Worm (Caenorhabditis elegans) whole organism, L1 larva: ENCODE data around the gene F10C2.7.

Source experiments
- C16A3.4 ChIP-seq: fragments of 150-350 bp; optimal IDR thresholded peaks from 2 replicates; lab custom pipeline; 2014; ENCODE audit warnings: missing biosample characterization, missing genetic modification characterization
- F16B12.6 ChIP-seq: fragments of 150-350 bp; optimal IDR thresholded peaks from 2 replicates; lab custom pipeline; 2014; ENCODE audit warnings: missing biosample characterization, missing genetic modification characterization
- alr-1 ChIP-seq: fragments of 200-800 bp; sonication (Bioruptor generic); optimal IDR thresholded peaks from 2 replicates; lab custom pipeline; 2018; ENCODE audit warnings: borderline replicate concordance, mild to moderate bottlenecking, missing genetic modification characterization, missing compliant biosample characterization
- ama-1 ChIP-seq: fragments of 150-350 bp; optimal IDR thresholded peaks from 2 replicates; lab custom pipeline; 2014
- blmp-1 ChIP-seq: fragments of 150-350 bp; optimal IDR thresholded peaks from 2 replicates; lab custom pipeline; 2014; ENCODE audit warnings: missing biosample characterization, missing genetic modification characterization
- ceh-63 ChIP-seq: fragments of 200-800 bp; sonication (Bioruptor generic); optimal IDR thresholded peaks from 2 replicates; lab custom pipeline; 2018; ENCODE audit warnings: mild to moderate bottlenecking, missing genetic modification characterization, missing compliant biosample characterization
- ceh-82 ChIP-seq, 3 experiments: fragments of 150-350 bp in 1 of 3; sonication (generic microtip) in 2 of 3; optimal IDR thresholded peaks; 2 replicates each; lab custom pipeline; 2014 to 2017; ENCODE audit warnings: missing biosample characterization in 3 of 3, missing genetic modification characterization in 3 of 3
- ceh-88 ChIP-seq: fragments of 200-800 bp; sonication (Bioruptor generic); IDR thresholded peaks from 2 replicates; pipeline ENCODE4 v1.3.6; 2022; ENCODE audit warnings: missing genetic modification characterization, missing compliant biosample characterization
- ceh-90 ChIP-seq: sonication (generic microtip); optimal IDR thresholded peaks from 2 replicates; lab custom pipeline; 2016; ENCODE audit warnings: missing genetic modification characterization, missing compliant biosample characterization
- dpl-1 ChIP-seq, 3 experiments: fragments of 150-350 bp in 2 of 3; sonication (generic microtip) in 1 of 3; optimal IDR thresholded peaks; 2 replicates each; lab custom pipeline; 2014 to 2017; ENCODE audit warnings: missing biosample characterization in 3 of 3, missing genetic modification characterization in 3 of 3, missing genetic modification reagents in 3 of 3
- dsc-1 ChIP-seq: sonication (generic microtip); optimal IDR thresholded peaks from 2 replicates; lab custom pipeline; 2016; ENCODE audit warnings: mild to moderate bottlenecking, missing genetic modification characterization, missing compliant biosample characterization
- efl-1 ChIP-seq, 4 experiments: fragments of 150-350 bp; optimal IDR thresholded peaks in 3 of 4; peaks in 1 of 4; 1 replicate in 1 of 4; 2 replicates in 3 of 4; lab custom pipeline; 2014; ENCODE audit warnings: missing biosample characterization in 2 of 4, missing genetic modification characterization in 2 of 4, missing genetic modification reagents in 2 of 4
- efl-3 ChIP-seq: fragments of 200-800 bp; sonication (Bioruptor generic); optimal IDR thresholded peaks from 2 replicates; lab custom pipeline; 2018; ENCODE audit warnings: mild to moderate bottlenecking, missing genetic modification characterization, missing compliant biosample characterization
- egl-27 ChIP-seq, 2 experiments: fragments of 150-350 bp in 1 of 2; sonication (generic microtip); optimal IDR thresholded peaks; 3 replicates each; lab custom pipeline; 2017 to 2018; ENCODE audit warnings: missing biosample characterization in 2 of 2, missing genetic modification characterization in 2 of 2, missing genetic modification reagents in 2 of 2
- elt-3 ChIP-seq, 6 experiments: fragments of 150-350 bp in 1 of 6; sonication (generic microtip); optimal IDR thresholded peaks; 2 replicates each; lab custom pipeline; 2017 to 2018; ENCODE audit warnings: missing biosample characterization in 6 of 6, missing genetic modification characterization in 6 of 6, inconsistent platforms in 1 of 6
- fkh-4 ChIP-seq: sonication (generic microtip); optimal IDR thresholded peaks from 2 replicates; lab custom pipeline; 2016; ENCODE audit warnings: missing compliant biosample characterization, missing genetic modification characterization, borderline replicate concordance
- fkh-8 ChIP-seq: sonication (generic microtip); optimal IDR thresholded peaks from 2 replicates; lab custom pipeline; 2016; ENCODE audit warnings: mild to moderate bottlenecking, missing genetic modification characterization, missing compliant biosample characterization
- fos-1 ChIP-seq: fragments of 150-350 bp; optimal IDR thresholded peaks from 2 replicates; lab custom pipeline; 2014; ENCODE audit warnings: missing biosample characterization, missing genetic modification characterization
- jun-1 ChIP-seq: fragments of 150-350 bp; optimal IDR thresholded peaks from 2 replicates; lab custom pipeline; 2014; ENCODE audit warnings: missing biosample characterization, missing genetic modification reagents, missing genetic modification characterization
- lin-35 ChIP-seq, 2 experiments: fragments of 150-350 bp; optimal IDR thresholded peaks; 2 replicates each; lab custom pipeline; 2014; ENCODE audit warnings: missing biosample characterization in 2 of 2, missing genetic modification characterization in 2 of 2, missing genetic modification reagents in 2 of 2
- lir-3 ChIP-seq: sonication (generic microtip); optimal IDR thresholded peaks from 2 replicates; lab custom pipeline; 2016; ENCODE audit warnings: mild to moderate bottlenecking, missing genetic modification characterization, moderate library complexity, missing compliant biosample characterization; ENCODE audit not compliant: poor library complexity
- lsy-2 ChIP-seq, 2 experiments: fragments of 150-350 bp; optimal IDR thresholded peaks; 2 replicates each; lab custom pipeline; 2014; ENCODE audit warnings: missing biosample characterization in 2 of 2, missing genetic modification characterization in 2 of 2
- mab-9 ChIP-seq: fragments of 200-800 bp; sonication (Bioruptor generic); IDR thresholded peaks from 2 replicates; pipeline ENCODE4 v1.3.6; 2022; ENCODE audit warnings: missing genetic modification reagents, missing genetic modification characterization, missing compliant biosample characterization
- mep-1 ChIP-seq: fragments of 150-350 bp; optimal IDR thresholded peaks from 2 replicates; lab custom pipeline; 2014; ENCODE audit warnings: missing biosample characterization, missing genetic modification characterization
- nhr-20 ChIP-seq: sonication (generic microtip); optimal IDR thresholded peaks from 2 replicates; lab custom pipeline; 2016; ENCODE audit warnings: mild to moderate bottlenecking, missing genetic modification characterization, missing compliant biosample characterization
- nhr-237 ChIP-seq: fragments of 150-350 bp; optimal IDR thresholded peaks from 2 replicates; lab custom pipeline; 2014; ENCODE audit warnings: missing biosample characterization, missing genetic modification characterization
- nhr-71 ChIP-seq: sonication (generic microtip); optimal IDR thresholded peaks from 2 replicates; lab custom pipeline; 2016; ENCODE audit warnings: mild to moderate bottlenecking, missing genetic modification characterization, moderate library complexity, missing compliant biosample characterization
- nhr-76 ChIP-seq: sonication (generic microtip); optimal IDR thresholded peaks from 2 replicates; lab custom pipeline; 2017; ENCODE audit warnings: missing biosample characterization, missing genetic modification characterization
- nhr-77 ChIP-seq: fragments of 150-350 bp; optimal IDR thresholded peaks from 2 replicates; lab custom pipeline; 2014; ENCODE audit warnings: missing biosample characterization, missing genetic modification characterization
- nhr-84 ChIP-seq: sonication (generic microtip); optimal IDR thresholded peaks from 2 replicates; lab custom pipeline; 2017; ENCODE audit warnings: missing biosample characterization, missing genetic modification characterization
- nhr-90 ChIP-seq: sonication (generic microtip); optimal IDR thresholded peaks from 2 replicates; lab custom pipeline; 2016; ENCODE audit warnings: mild to moderate bottlenecking, missing genetic modification characterization, missing compliant biosample characterization; ENCODE audit not compliant: poor library complexity
- pax-3 ChIP-seq: fragments of 200-800 bp; sonication (Bioruptor generic); optimal IDR thresholded peaks from 2 replicates; lab custom pipeline; 2018; ENCODE audit warnings: mild to moderate bottlenecking, missing genetic modification characterization, moderate library complexity, missing compliant biosample characterization
- rnt-1 ChIP-seq: sonication (generic microtip); optimal IDR thresholded peaks from 2 replicates; lab custom pipeline; 2016; ENCODE audit warnings: mild to moderate bottlenecking, missing genetic modification characterization, moderate library complexity, missing compliant biosample characterization
- skn-1 ChIP-seq: fragments of 150-350 bp; optimal IDR thresholded peaks from 2 replicates; lab custom pipeline; 2014; ENCODE audit warnings: missing biosample characterization, missing genetic modification characterization
- snpc-4 ChIP-seq: fragments of 150-350 bp; optimal IDR thresholded peaks from 2 replicates; lab custom pipeline; 2014; ENCODE audit warnings: missing biosample characterization, missing genetic modification characterization
- snu-23 ChIP-seq: sonication (generic microtip); optimal IDR thresholded peaks from 2 replicates; lab custom pipeline; 2016; ENCODE audit warnings: missing genetic modification characterization, missing compliant biosample characterization
- sox-4 ChIP-seq: sonication (generic microtip); optimal IDR thresholded peaks from 2 replicates; lab custom pipeline; 2016; ENCODE audit warnings: missing genetic modification characterization, missing compliant biosample characterization
- sup-37 ChIP-seq: fragments of 200-800 bp; sonication (Bioruptor generic); optimal IDR thresholded peaks from 2 replicates; lab custom pipeline; 2018; ENCODE audit warnings: mild to moderate bottlenecking, missing genetic modification characterization, missing compliant biosample characterization
- swsn-7 ChIP-seq: sonication (generic microtip); optimal IDR thresholded peaks from 2 replicates; lab custom pipeline; 2016; ENCODE audit warnings: missing genetic modification characterization, missing compliant biosample characterization
- tlp-1 ChIP-seq: fragments of 150-350 bp; optimal IDR thresholded peaks from 2 replicates; lab custom pipeline; 2014; ENCODE audit warnings: missing biosample characterization, missing genetic modification characterization
- unc-130 ChIP-seq: fragments of 150-350 bp; optimal IDR thresholded peaks from 2 replicates; lab custom pipeline; 2017; ENCODE audit warnings: missing biosample characterization, missing genetic modification characterization, inconsistent platforms
- unc-62 ChIP-seq: fragments of 150-350 bp; optimal IDR thresholded peaks from 2 replicates; lab custom pipeline; 2014; ENCODE audit warnings: missing biosample characterization, missing genetic modification reagents, missing genetic modification characterization
- xbp-1 ChIP-seq: sonication (generic microtip); optimal IDR thresholded peaks from 2 replicates; lab custom pipeline; 2016; ENCODE audit warnings: missing genetic modification characterization, missing compliant biosample characterization
- zip-4 ChIP-seq: fragments of 200-800 bp; sonication (Bioruptor generic); optimal IDR thresholded peaks from 2 replicates; lab custom pipeline; 2018; ENCODE audit warnings: mild to moderate bottlenecking, missing genetic modification characterization, moderate library complexity, missing compliant biosample characterization

F10C2.7 gene

ce11 chrV:12065369-12065768 lies 11.7 kb downstream of the F10C2.7 start, which contains the start of gene pqn-53 (continued):
- TF ChIP-seq ceh-90 (tag; lab: Kevin White, UChicago): no peak
- no peak for TF ChIP-seq egl-27 (tag; optimal IDR thresholded peaks at IDR 0.05; lab: Kevin White, UChicago)
- no peak for TF ChIP-seq nhr-77
- TF ChIP-seq fkh-4 (tag; lab: Kevin White, UChicago): no peak
- no peak for TF ChIP-seq unc-130 (tag; lab: Kevin White, UChicago)
- no peak for TF ChIP-seq elt-3 (tag; optimal IDR thresholded peaks at IDR 0.05; lab: Kevin White, UChicago)
- TF ChIP-seq C16A3.4 (tag; lab: Kevin White, UChicago): no peak
- TF ChIP-seq sup-37 (GFP tag; lab: Kevin White, UChicago): no peak

- no peak for TF ChIP-seq ceh-63 (GFP tag; lab: Kevin White, UChicago)
- peak; percentile 52 for TF ChIP-seq pax-3 (tag; lab: Kevin White, UChicago)
- peak; percentile 19 for TF ChIP-seq xbp-1
- no peak for TF ChIP-seq efl-3 (GFP tag; lab: Kevin White, UChicago)
- TF ChIP-seq F16B12.6 (tag; lab: Kevin White, UChicago): peak; percentile 82
- TF ChIP-seq rnt-1: no peak
- TF ChIP-seq fkh-8 (tag; lab: Kevin White, UChicago): no peak
- no peak for TF ChIP-seq skn-1 (tag; lab: Kevin White, UChicago)
- TF ChIP-seq lin-35 (GFP tag; optimal IDR thresholded peaks at IDR 0.05; lab: Kevin White, UChicago): peak; percentile 20 to 57
- TF ChIP-seq nhr-84 (tag; lab: Kevin White, UChicago): no peak
- TF ChIP-seq lsy-2 (tag; optimal IDR thresholded peaks at IDR 0.05; lab: Kevin White, UChicago): peak; percentile 40 to 60
- TF ChIP-seq jun-1 (tag; lab: Kevin White, UChicago): no peak
- TF ChIP-seq fos-1: no peak
- peak; percentile 13 to 42 for TF ChIP-seq efl-1 (optimal IDR thresholded peaks at IDR 0.05; lab: Kevin White, UChicago)
- TF ChIP-seq efl-1 (GFP tag; optimal IDR thresholded peaks at IDR 0.05 in 1 of 2; lab: Kevin White, UChicago): peak; percentile 59 to 94
- no peak for TF ChIP-seq tlp-1 (tag; lab: Kevin White, UChicago)
- peak; percentile 54 for TF ChIP-seq mep-1 (tag; lab: Kevin White, UChicago)
- TF ChIP-seq snu-23 (GFP tag; lab: Kevin White, UChicago): peak; percentile 34
- TF ChIP-seq lir-3 (tag; lab: Kevin White, UChicago): peak; percentile 1
- TF ChIP-seq blmp-1 (tag; lab: Kevin White, UChicago): peak; percentile 34
- TF ChIP-seq alr-1 (tag; lab: Kevin White, UChicago): no peak
- no peak for TF ChIP-seq sox-4 (tag; lab: Kevin White, UChicago)
- peak in 1 of 3 experiments; percentile 8 for TF ChIP-seq ceh-82 (tag; optimal IDR thresholded peaks at IDR 0.05; lab: Kevin White, UChicago)
- TF ChIP-seq ama-1 (lab: Kevin White, UChicago): no peak
- TF ChIP-seq nhr-71 (tag; lab: Kevin White, UChicago): peak; percentile 25
- TF ChIP-seq nhr-76 (tag; lab: Kevin White, UChicago): no peak
- peak; percentile 18 to 53 (median 22) for TF ChIP-seq dpl-1 (GFP tag; optimal IDR thresholded peaks at IDR 0.05; lab: Kevin White, UChicago)
- peak; percentile 5 for TF ChIP-seq C16A3.4 (tag; lab: Kevin White, UChicago)
- no peak for TF ChIP-seq mab-9
- TF ChIP-seq nhr-90: peak; percentile 14
- TF ChIP-seq nhr-237 (tag; lab: Kevin White, UChicago): no peak
- no peak for TF ChIP-seq dsc-1 (tag; lab: Kevin White, UChicago)
These were observed 12.2 kb downstream of the F10C2.7 start for ce11 chrV:12065859-12066258.

- TF ChIP-seq ceh-88 (no peak), unc-62 (GFP tag; lab: Kevin White, UChicago) (no peak), nhr-20 (no peak), zip-4 (no peak), swsn-7 (no peak), lsy-2 (tag; optimal IDR thresholded peaks at IDR 0.05; lab: Kevin White, UChicago) (no peak), snpc-4 (no peak)
These were observed 14.7 kb downstream of the F10C2.7 start, which contains the start of gene kmo-2 for ce11 chrV:12068437-12068836. kmo-2 (minus strand) TSS chrV:12068537.
